Fruit fly (Drosophila melanogaster) whole organism, embryonic: ENCODE data around the gene yin.

ENCODE experiments used
- Ada2b ChIP-seq: fragments of 200-800 bp; sonication (Bioruptor generic); IDR thresholded peaks from 2 replicates; pipeline ENCODE4 v1.3.6; 2022; ENCODE audit warnings: missing biosample characterization, missing genetic modification characterization
- Aef1 ChIP-seq: fragments of 200-800 bp; sonication (Bioruptor generic); IDR thresholded peaks from 3 replicates; pipeline ENCODE4 v1.3.6; 2022; ENCODE audit warnings: missing biosample characterization, missing genetic modification characterization
- CG11093 ChIP-seq: fragments of 200-800 bp; sonication (Bioruptor generic); IDR thresholded peaks from 3 replicates; pipeline ENCODE4 v1.3.6; 2022; ENCODE audit warnings: missing biosample characterization, missing genetic modification characterization
- CG12071 ChIP-seq: fragments of 200-800 bp; sonication (Bioruptor generic); optimal IDR thresholded peaks from 3 replicates; lab custom pipeline; 2018; ENCODE audit warnings: missing biosample characterization, mild to moderate bottlenecking, missing genetic modification characterization
- CG12219 ChIP-seq: fragments of 200-800 bp; sonication (Bioruptor generic); optimal IDR thresholded peaks from 3 replicates; lab custom pipeline; 2018; ENCODE audit warnings: missing biosample characterization, mild to moderate bottlenecking, missing genetic modification characterization
- CG12391 ChIP-seq: fragments of 200-800 bp; sonication (Bioruptor generic); optimal IDR thresholded peaks from 3 replicates; lab custom pipeline; 2018; ENCODE audit warnings: missing biosample characterization, mild to moderate bottlenecking, missing genetic modification characterization, moderate library complexity
- CG12942 ChIP-seq: fragments of 200-800 bp; sonication (Bioruptor generic); optimal IDR thresholded peaks from 3 replicates; lab custom pipeline; 2016; ENCODE audit warnings: missing biosample characterization, missing genetic modification characterization
- CG13123 ChIP-seq: fragments of 200-800 bp; sonication (Bioruptor generic); optimal IDR thresholded peaks from 2 replicates; lab custom pipeline; 2016; ENCODE audit warnings: missing biosample characterization, missing genetic modification characterization
- CG13624 ChIP-seq: fragments of 200-800 bp; sonication (Bioruptor generic); optimal IDR thresholded peaks from 2 replicates; lab custom pipeline; 2016; ENCODE audit warnings: missing biosample characterization, missing genetic modification characterization
- CG13775 ChIP-seq: fragments of 200-800 bp; sonication (Bioruptor generic); optimal IDR thresholded peaks from 3 replicates; lab custom pipeline; 2017; ENCODE audit warnings: missing biosample characterization, mild to moderate bottlenecking, missing genetic modification characterization
- CG15514 ChIP-seq: fragments of 200-800 bp; sonication (Bioruptor generic); optimal IDR thresholded peaks from 3 replicates; lab custom pipeline; 2017; ENCODE audit warnings: missing biosample characterization, missing genetic modification characterization, mild to moderate bottlenecking, moderate library complexity, missing genetic modification reagents
- CG31388 ChIP-seq: fragments of 200-800 bp; sonication (Bioruptor generic); optimal IDR thresholded peaks from 2 replicates; lab custom pipeline; 2016; ENCODE audit warnings: missing biosample characterization, missing genetic modification characterization
- CG3847 ChIP-seq: fragments of 200-800 bp; sonication (Bioruptor generic); IDR thresholded peaks from 2 replicates; pipeline ENCODE4 v1.3.6; 2022; ENCODE audit warnings: missing biosample characterization, missing genetic modification characterization
- CG3995 ChIP-seq: fragments of 200-800 bp; sonication (Bioruptor generic); optimal IDR thresholded peaks from 3 replicates; lab custom pipeline; 2016; ENCODE audit warnings: missing biosample characterization, missing genetic modification characterization
- CG4854 ChIP-seq: fragments of 200-800 bp; sonication (Bioruptor generic); optimal IDR thresholded peaks from 2 replicates; lab custom pipeline; 2016; ENCODE audit warnings: missing biosample characterization, missing genetic modification characterization, inconsistent platforms
- CG6175 ChIP-seq: fragments of 200-800 bp; sonication (Bioruptor generic); IDR thresholded peaks from 3 replicates; pipeline ENCODE4 v1.3.6; 2022; ENCODE audit warnings: missing biosample characterization, missing genetic modification characterization
- CG6254 ChIP-seq: fragments of 200-800 bp; sonication (Bioruptor generic); optimal IDR thresholded peaks from 3 replicates; lab custom pipeline; 2017; ENCODE audit warnings: mild to moderate bottlenecking, missing biosample characterization, missing genetic modification reagents, missing genetic modification characterization
- CG6791 ChIP-seq: fragments of 200-800 bp; sonication (Bioruptor generic); IDR thresholded peaks from 3 replicates; pipeline ENCODE4 v1.3.6; 2022; ENCODE audit warnings: missing biosample characterization, missing genetic modification characterization; ENCODE audit not compliant: partially characterized antibody
- CG6854 ChIP-seq: fragments of 200-800 bp; sonication (Bioruptor generic); optimal IDR thresholded peaks from 3 replicates; lab custom pipeline; 2017; ENCODE audit warnings: missing biosample characterization, mild to moderate bottlenecking, missing genetic modification characterization
- CG7745 ChIP-seq: fragments of 200-800 bp; sonication (Bioruptor generic); optimal IDR thresholded peaks from 2 replicates; lab custom pipeline; 2018; ENCODE audit warnings: missing biosample characterization, mild to moderate bottlenecking, missing genetic modification characterization, moderate library complexity
- CG7786 ChIP-seq: fragments of 200-800 bp; sonication (Bioruptor generic); optimal IDR thresholded peaks from 2 replicates; lab custom pipeline; 2016; ENCODE audit warnings: missing biosample characterization, missing genetic modification characterization
- CG8478 ChIP-seq: fragments of >200 bp; optimal IDR thresholded peaks from 2 replicates; lab custom pipeline; 2018
- CkIIα-i1 ChIP-seq: fragments of 200-800 bp; sonication (Bioruptor generic); IDR thresholded peaks from 2 replicates; pipeline ENCODE4 v1.3.6; 2022; ENCODE audit warnings: missing biosample characterization, missing genetic modification characterization
- Dbx ChIP-seq: fragments of 200-800 bp; sonication (Bioruptor generic); IDR thresholded peaks from 3 replicates; pipeline ENCODE4 v1.3.6; 2022; ENCODE audit warnings: missing biosample characterization, missing genetic modification characterization
- Fer3 ChIP-seq: fragments of 200-800 bp; sonication (Bioruptor generic); optimal IDR thresholded peaks from 2 replicates; lab custom pipeline; 2018; ENCODE audit warnings: missing biosample characterization, mild to moderate bottlenecking, missing genetic modification characterization, moderate library complexity
- Gsc ChIP-seq: fragments of 200-800 bp; sonication (Bioruptor generic); IDR thresholded peaks from 2 replicates; pipeline ENCODE4 v1.3.6; 2022; ENCODE audit warnings: missing biosample characterization, missing genetic modification characterization
- HLHmδ ChIP-seq: fragments of 200-800 bp; sonication (Bioruptor generic); optimal IDR thresholded peaks from 2 replicates; lab custom pipeline; 2018; ENCODE audit warnings: missing biosample characterization, mild to moderate bottlenecking, missing genetic modification characterization, moderate library complexity
- MBD-R2 ChIP-seq: fragments of 200-800 bp; sonication (Bioruptor generic); IDR thresholded peaks from 2 replicates; pipeline ENCODE4 v1.3.6; 2022; ENCODE audit warnings: missing biosample characterization, missing genetic modification characterization
- Neu2 ChIP-seq: fragments of 200-800 bp; sonication (Bioruptor generic); optimal IDR thresholded peaks from 3 replicates; lab custom pipeline; 2016; ENCODE audit warnings: missing biosample characterization, missing genetic modification characterization, borderline replicate concordance
- Oli ChIP-seq: fragments of 200-800 bp; sonication (Bioruptor generic); optimal IDR thresholded peaks from 2 replicates; lab custom pipeline; 2018; ENCODE audit warnings: missing biosample characterization, mild to moderate bottlenecking, missing genetic modification characterization, moderate library complexity
- PHDP ChIP-seq: fragments of 200-800 bp; sonication (Bioruptor generic); optimal IDR thresholded peaks from 3 replicates; lab custom pipeline; 2018; ENCODE audit warnings: missing biosample characterization, mild to moderate bottlenecking, missing genetic modification characterization, moderate library complexity
- Poxn ChIP-seq: fragments of 200-800 bp; sonication (Bioruptor generic); IDR thresholded peaks from 2 replicates; pipeline ENCODE4 v1.3.6; 2022; ENCODE audit warnings: missing biosample characterization, missing genetic modification characterization
- Rx ChIP-seq: fragments of 200-800 bp; sonication (Bioruptor generic); IDR thresholded peaks from 2 replicates; pipeline ENCODE4 v1.3.6; 2022; ENCODE audit warnings: missing biosample characterization, missing genetic modification characterization
- Sry-δ ChIP-seq: fragments of 200-800 bp; sonication (Bioruptor generic); optimal IDR thresholded peaks from 2 replicates; lab custom pipeline; 2016; ENCODE audit warnings: missing biosample characterization, missing genetic modification characterization
- Xbp1 ChIP-seq: fragments of 200-800 bp; sonication (Bioruptor generic); optimal IDR thresholded peaks from 3 replicates; lab custom pipeline; 2016; ENCODE audit warnings: missing biosample characterization, mild to moderate bottlenecking, missing genetic modification characterization
- amos ChIP-seq: fragments of 200-800 bp; sonication (Bioruptor generic); IDR thresholded peaks from 2 replicates; pipeline ENCODE4 v1.3.6; 2022; ENCODE audit warnings: missing biosample characterization, missing genetic modification characterization; ENCODE audit not compliant: partially characterized antibody
- br ChIP-seq: fragments of >200 bp; optimal IDR thresholded peaks from 2 replicates; lab custom pipeline; 2017
- chif ChIP-seq, 2 experiments: fragments of 200-800 bp; sonication (Bioruptor generic); optimal IDR thresholded peaks; 3 replicates each; lab custom pipeline; 2016; ENCODE audit warnings: missing biosample characterization in 2 of 2, missing genetic modification characterization in 2 of 2
- danr ChIP-seq: fragments of 200-800 bp; sonication (Bioruptor generic); IDR thresholded peaks from 2 replicates; pipeline ENCODE4 v1.3.6; 2022; ENCODE audit warnings: missing biosample characterization, missing genetic modification characterization
- jing ChIP-seq: fragments of 200-800 bp; sonication (Bioruptor generic); optimal IDR thresholded peaks from 2 replicates; lab custom pipeline; 2018; ENCODE audit warnings: missing biosample characterization, mild to moderate bottlenecking, missing genetic modification characterization
- klu ChIP-seq: fragments of 200-800 bp; sonication (Bioruptor generic); IDR thresholded peaks from 2 replicates; pipeline ENCODE4 v1.3.6; 2022; ENCODE audit warnings: missing biosample characterization, missing genetic modification characterization
- lbe ChIP-seq: fragments of 200-800 bp; sonication (Bioruptor generic); optimal IDR thresholded peaks from 2 replicates; lab custom pipeline; 2016; ENCODE audit warnings: missing biosample characterization, mild to moderate bottlenecking, missing genetic modification characterization
- nmo ChIP-seq: fragments of 200-800 bp; sonication (Bioruptor generic); optimal IDR thresholded peaks from 2 replicates; lab custom pipeline; 2018; ENCODE audit warnings: missing biosample characterization, mild to moderate bottlenecking, missing genetic modification characterization, moderate library complexity
- sens-2 ChIP-seq: fragments of 200-800 bp; sonication (Bioruptor generic); IDR thresholded peaks from 2 replicates; pipeline ENCODE4 v1.3.6; 2022; ENCODE audit warnings: missing biosample characterization, missing genetic modification characterization
- shn ChIP-seq: fragments of 200-800 bp; sonication (Bioruptor generic); optimal IDR thresholded peaks from 3 replicates; lab custom pipeline; 2016; ENCODE audit warnings: missing biosample characterization, missing genetic modification characterization
- tin ChIP-seq: fragments of 200-800 bp; sonication (Bioruptor generic); optimal IDR thresholded peaks from 3 replicates; lab custom pipeline; 2016; ENCODE audit warnings: missing biosample characterization, missing genetic modification characterization
- trh ChIP-seq: fragments of 200-800 bp; sonication (Bioruptor generic); optimal IDR thresholded peaks from 2 replicates; lab custom pipeline; 2016; ENCODE audit warnings: missing biosample characterization, missing genetic modification characterization
- tup ChIP-seq: fragments of 200-800 bp; sonication (Bioruptor generic); optimal IDR thresholded peaks from 2 replicates; lab custom pipeline; 2016; ENCODE audit warnings: missing biosample characterization, mild to moderate bottlenecking, missing genetic modification characterization, moderate library complexity
- twi ChIP-seq: fragments of 200-800 bp; optimal IDR thresholded peaks from 2 replicates; lab custom pipeline; 2019; ENCODE audit warnings: missing biosample characterization, mild to moderate bottlenecking, missing genetic modification characterization, moderate library complexity
- unc-4 ChIP-seq: fragments of 200-800 bp; sonication (Bioruptor generic); IDR thresholded peaks from 2 replicates; pipeline ENCODE4 v1.3.6; 2022; ENCODE audit warnings: missing biosample characterization, missing genetic modification characterization; ENCODE audit not compliant: partially characterized antibody
- z ChIP-seq: fragments of 200-800 bp; sonication (Bioruptor generic); IDR thresholded peaks from 3 replicates; pipeline ENCODE4 v1.3.6; 2022; ENCODE audit warnings: missing biosample characterization, missing genetic modification characterization

The yin gene

DNA sequence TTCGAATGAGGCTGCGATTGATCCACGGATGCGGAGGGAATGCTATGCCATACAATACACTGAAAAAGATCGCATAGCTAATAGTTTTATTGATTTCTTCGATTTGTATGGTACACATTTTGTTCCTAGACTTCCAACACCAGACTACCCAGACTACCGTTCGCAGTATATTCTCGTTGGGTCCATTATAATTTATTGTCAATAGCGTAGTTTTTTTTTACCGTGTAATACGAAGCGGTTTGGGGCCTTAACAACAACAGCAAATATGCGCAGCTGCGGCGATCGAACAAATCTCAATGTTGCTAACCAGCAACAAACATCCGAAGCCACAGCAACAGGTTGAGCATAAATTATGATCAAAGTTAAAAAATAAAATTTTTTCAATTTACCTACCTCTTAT, 33.1 kb downstream of the yin start (continued):
- TF ChIP-seq Oli (peak; percentile 81), CG13624 (peak; percentile 77), Sry-δ (GFP tag; lab: Kevin White, UChicago) (peak; percentile 39), CG12391 (tag; lab: Kevin White, UChicago) (peak; percentile 81), twi (tag; lab: Kevin White, UChicago) (peak; percentile 35), Rx (GFP tag; lab: Robert Waterston, UW) (peak; percentile 71), CG15514 (GFP tag; lab: Kevin White, UChicago) (peak; percentile 64), CG8478 (lab: Kevin White, UChicago) (no peak), Neu2 (GFP tag; lab: Kevin White, UChicago) (no peak), PHDP (peak; percentile 80), Gsc (GFP tag; lab: Robert Waterston, UW) (peak; percentile 38; the same call in 1 of the 2 replicates), CG13123 (GFP tag; lab: Kevin White, UChicago) (peak; percentile 48), HLHmδ (GFP tag; lab: Kevin White, UChicago) (no peak), CG6254 (peak; percentile 48), MBD-R2 (peak; percentile 40), z (GFP tag; lab: Robert Waterston, UW) (no peak), CG6854 (peak; percentile 57), amos (GFP tag; lab: Robert Waterston, UW) (no peak), CG11093 (GFP tag; lab: Robert Waterston, UW) (peak; percentile 58; the same call in 2 of the 3 replicates), sens-2 (GFP tag; lab: Robert Waterston, UW) (peak; percentile 74), tin (GFP tag; lab: Kevin White, UChicago) (peak; percentile 82), CG12219 (GFP tag; lab: Kevin White, UChicago) (peak; percentile 82), danr (GFP tag; lab: Robert Waterston, UW) (0 out of 2 replicates have a peak, but pooled peaks have one; percentile 20), Aef1 (peak; percentile 77), Dbx (peak; percentile 70; the same call in 2 of the 3 replicates), Ada2b (peak; percentile 77), Fer3 (tag; lab: Kevin White, UChicago) (peak; percentile 77), klu (GFP tag; lab: Robert Waterston, UW) (peak; percentile 49; the same call in 1 of the 2 replicates), unc-4 (GFP tag; lab: Robert Waterston, UW) (no peak), br (no peak), CG4854 (peak; percentile 58), lbe (no peak), CkIIα-i1 (GFP tag; lab: Robert Waterston, UW) (no peak), CG12071 (GFP tag; lab: Kevin White, UChicago) (peak; percentile 85), shn (GFP tag; lab: Kevin White, UChicago) (peak; percentile 81), CG7745 (no peak), CG6791 (GFP tag; lab: Robert Waterston, UW) (no peak), nmo (peak; percentile 81), chif (GFP tag; optimal IDR thresholded peaks at IDR 0.05; lab: Kevin White, UChicago) (peak; percentile 69 to 78), CG13775 (GFP tag; lab: Kevin White, UChicago) (peak; percentile 67), CG6175 (GFP tag; lab: Robert Waterston, UW) (0 out of 3 replicates have a peak, but pooled peaks have one; percentile 35), CG31388 (no peak), Xbp1 (GFP tag; lab: Kevin White, UChicago) (peak; percentile 76), trh (GFP tag; lab: Kevin White, UChicago) (peak; percentile 28), CG3995 (GFP tag; lab: Kevin White, UChicago) (peak; percentile 31), CG3847 (GFP tag; lab: Robert Waterston, UW) (peak; percentile 68), Poxn (GFP tag; lab: Robert Waterston, UW) (no peak), tup (peak; percentile 2), jing (peak; percentile 62), CG7786 (GFP tag; lab: Kevin White, UChicago) (peak; percentile 74), CG12942 (peak; percentile 40)
